Worm (Caenorhabditis elegans) whole organism, L3 larva: ENCODE measurements around the gene F44E7.9.
"Not testable (repeated sequence)": the region's sequence is repeated elsewhere in the genome, so short reads cannot be mapped to it uniquely, and the experiment has no call there.

Source experiments
- R02D3.7 ChIP-seq: fragments of 150-350 bp; optimal IDR thresholded peaks from 2 replicates; lab custom pipeline; 2014; ENCODE audit warnings: missing biosample characterization, missing genetic modification characterization
- aly-2 ChIP-seq: fragments of 150-350 bp; optimal IDR thresholded peaks from 2 replicates; lab custom pipeline; 2014; ENCODE audit warnings: missing biosample characterization, missing genetic modification characterization
- ama-1 ChIP-seq: fragments of 150-350 bp; optimal IDR thresholded peaks from 2 replicates; lab custom pipeline; 2018
- ceh-9 ChIP-seq: sonication (generic microtip); optimal IDR thresholded peaks from 2 replicates; lab custom pipeline; 2018; ENCODE audit warnings: missing biosample characterization, missing genetic modification characterization
- elt-3 ChIP-seq, 3 experiments: fragments of 150-350 bp in 1 of 3; sonication (generic microtip) in 2 of 3; optimal IDR thresholded peaks; 2 replicates in 2 of 3; 4 replicates in 1 of 3; lab custom pipeline; 2014 to 2017; ENCODE audit warnings: missing biosample characterization in 3 of 3, missing genetic modification characterization in 3 of 3
- hmg-11 ChIP-seq: sonication (generic microtip); optimal IDR thresholded peaks from 2 replicates; lab custom pipeline; 2016; ENCODE audit warnings: missing genetic modification characterization, missing compliant biosample characterization
- lin-15B ChIP-seq: fragments of 150-350 bp; optimal IDR thresholded peaks from 2 replicates; lab custom pipeline; 2014; ENCODE audit warnings: missing biosample characterization, missing genetic modification characterization
- lin-39 ChIP-seq: fragments of 150-350 bp; optimal IDR thresholded peaks from 2 replicates; lab custom pipeline; 2018; ENCODE audit warnings: missing biosample characterization, missing genetic modification reagents, missing genetic modification characterization
- nfya-1 ChIP-seq: sonication (generic microtip); optimal IDR thresholded peaks from 2 replicates; lab custom pipeline; 2017; ENCODE audit warnings: missing genetic modification characterization, mild to moderate bottlenecking, missing compliant biosample characterization, antibody characterized with exemption, moderate library complexity; ENCODE audit not compliant: insufficient read depth
- nhr-25 ChIP-seq: sonication (generic microtip); optimal IDR thresholded peaks from 2 replicates; lab custom pipeline; 2017; ENCODE audit warnings: missing biosample characterization, missing genetic modification characterization
- unc-62 ChIP-seq: fragments of 150-350 bp; sonication (generic microtip); optimal IDR thresholded peaks from 4 replicates; lab custom pipeline; 2014; ENCODE audit warnings: missing biosample characterization, missing genetic modification reagents, missing genetic modification characterization
- ztf-4 ChIP-seq: fragments of 150-350 bp; optimal IDR thresholded peaks from 2 replicates; lab custom pipeline; 2014; ENCODE audit warnings: missing biosample characterization, missing genetic modification characterization

- TF ChIP-seq ama-1 (lab: Kevin White, UChicago); unc-62 (GFP tag; lab: Kevin White, UChicago); aly-2 (tag; lab: Kevin White, UChicago); elt-3 (tag; optimal IDR thresholded peaks at IDR 0.05; lab: Kevin White, UChicago); ceh-9 (tag; lab: Kevin White, UChicago); R02D3.7 (tag; lab: Kevin White, UChicago); ztf-4 (tag; lab: Kevin White, UChicago); hmg-11 (tag; lab: Kevin White, UChicago): not testable (repeated sequence)
- peak; percentile 16 for TF ChIP-seq nhr-25 (tag; lab: Kevin White, UChicago)
- peak; percentile 76 for TF ChIP-seq lin-15B (tag; lab: Kevin White, UChicago)
- TF ChIP-seq nfya-1 (tag; lab: Kevin White, UChicago) = peak; percentile 58
- peak; percentile 47 for TF ChIP-seq lin-39 (tag; lab: Kevin White, UChicago)
Measured at ce11 chrV:5776941-5777340, 14.1 kb upstream of the F44E7.9 start, which contains the start of gene F44E7.4.
